Worm (Caenorhabditis elegans): ENCODE results near the gene grl-15.

DNA sequence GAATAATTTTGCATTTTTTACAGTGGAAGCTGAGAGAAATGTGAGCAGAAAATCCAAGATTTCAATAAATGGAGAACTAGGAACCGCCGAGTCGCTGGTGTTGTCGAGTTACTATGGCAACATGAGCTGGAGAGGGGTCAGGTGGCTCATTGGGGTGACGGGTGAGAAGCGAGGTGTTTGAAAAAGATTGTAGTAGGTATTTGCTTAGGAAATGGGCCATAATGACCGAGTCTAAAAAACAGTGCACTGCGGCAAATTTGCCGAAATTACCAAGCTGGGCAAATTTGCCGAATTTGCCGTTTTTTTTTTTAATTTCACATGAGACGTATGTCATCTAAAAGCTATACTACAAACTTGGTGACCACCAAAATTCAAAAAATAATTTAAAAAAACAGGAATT, 33.4 kb downstream of the grl-15 start, which contains the start of gene osm-12:
- TF ChIP-seq unc-130 (GFP tag; optimal IDR thresholded peaks at IDR 0.05) = no peak
- no peak for TF ChIP-seq ama-1 (optimal IDR thresholded peaks at IDR 0.05)
- TF ChIP-seq ztf-11 (tag; optimal IDR thresholded peaks at IDR 0.05) = no peak
- TF ChIP-seq lsy-2 (tag; optimal IDR thresholded peaks at IDR 0.05) = no peak
- no peak for TF ChIP-seq nhr-28 (tag; optimal IDR thresholded peaks at IDR 0.05)
- TF ChIP-seq lin-13 (GFP tag; optimal IDR thresholded peaks at IDR 0.05) = no peak
- TF ChIP-seq dve-1 (tag; optimal IDR thresholded peaks at IDR 0.05; ENCODE audit: insufficient read depth) = no peak
- TF ChIP-seq mep-1 (tag; optimal IDR thresholded peaks at IDR 0.05) = no peak
- no peak for TF ChIP-seq snpc-4 (tag; optimal IDR thresholded peaks at IDR 0.05)

All from whole organism, L4 larva.